Worm (Caenorhabditis elegans): Measurements from ENCODE around the gene Y47D3B.3.

Y47D3B.3 gene

ce11 chrIII:11389384-11389783, 8.2 kb upstream of the Y47D3B.3 start:
- no peak for TF ChIP-seq nfyb-1 (GFP tag; IDR thresholded peaks at IDR 0.05)
- TF ChIP-seq rcor-1 (GFP tag; IDR thresholded peaks at IDR 0.05) = no peak
- TF ChIP-seq nfya-1 (tag; optimal IDR thresholded peaks at IDR 0.05; ENCODE audit: borderline replicate concordance, insufficient read depth) = no peak
- 0 out of 2 replicates have a peak, but pooled peaks have one; percentile 18 for TF ChIP-seq bed-1 (GFP tag; IDR thresholded peaks at IDR 0.05)
- TF ChIP-seq attf-6 (GFP tag; IDR thresholded peaks at IDR 0.05) = no peak
- TF ChIP-seq egrh-3 (GFP tag; IDR thresholded peaks at IDR 0.05) = peak; percentile 64
- peak; percentile 41 for TF ChIP-seq chd-7 (tag; optimal IDR thresholded peaks at IDR 0.05)
- peak; percentile 95 for TF ChIP-seq zfh-2 (GFP tag; conservative IDR thresholded peaks at IDR 0.05)

ce11 chrIII:11390832-11391231, 6.8 kb upstream of the Y47D3B.3 start:
- TF ChIP-seq nhr-120 (GFP tag; IDR thresholded peaks at IDR 0.05) (no peak), T07F8.4 (tag; optimal IDR thresholded peaks at IDR 0.05) (no peak), rpc-1 (optimal IDR thresholded peaks at IDR 0.05) (no peak), rpc-1 (tag; optimal IDR thresholded peaks at IDR 0.05) (no peak), snpc-1.1 (tag; optimal IDR thresholded peaks at IDR 0.05; ENCODE audit: insufficient read depth) (no peak), somi-1 (GFP tag; optimal IDR thresholded peaks at IDR 0.05) (no peak), ztf-28 (GFP tag; IDR thresholded peaks at IDR 0.05) (no peak), lin-54 (GFP tag; optimal IDR thresholded peaks at IDR 0.05) (no peak)

- 0 out of 2 replicates have a peak, but pooled peaks have one; percentile 29 for TF ChIP-seq egl-44 (GFP tag; IDR thresholded peaks at IDR 0.05)
- TF ChIP-seq madf-6 (GFP tag; IDR thresholded peaks at IDR 0.05) = 0 out of 2 replicates have a peak, but pooled peaks have one; percentile 10
- no peak for TF ChIP-seq B0019.2 (GFP tag; conservative IDR thresholded peaks at IDR 0.05)
- no peak for TF ChIP-seq F49E8.2 (tag; optimal IDR thresholded peaks at IDR 0.05; ENCODE audit: insufficient read depth)
These were observed 5.7 kb upstream of the Y47D3B.3 start for ce11 chrIII:11391601-11392520.

- no peak for TF ChIP-seq unc-130 (GFP tag; optimal IDR thresholded peaks at IDR 0.05)
- TF ChIP-seq tbp1 (GFP tag; optimal IDR thresholded peaks at IDR 0.05) = no peak
- no peak for TF ChIP-seq ztf-25 (GFP tag; IDR thresholded peaks at IDR 0.05)
- no peak for TF ChIP-seq B0019.2 (GFP tag; conservative IDR thresholded peaks at IDR 0.05)
These were observed 4.9 kb upstream of the Y47D3B.3 start for ce11 chrIII:11392740-11393139.

- no peak for TF ChIP-seq egrh-3 (GFP tag; IDR thresholded peaks at IDR 0.05)
- no peak for TF ChIP-seq ztf-3 (GFP tag; optimal IDR thresholded peaks at IDR 0.05)
- TF ChIP-seq madf-8 (GFP tag; conservative IDR thresholded peaks at IDR 0.05) = no peak
- no peak for TF ChIP-seq him-1 (tag; optimal IDR thresholded peaks at IDR 0.05)
- TF ChIP-seq lin-26 (GFP tag; IDR thresholded peaks at IDR 0.05) = no peak
- no peak for TF ChIP-seq bed-1 (GFP tag; IDR thresholded peaks at IDR 0.05)
- no peak for TF ChIP-seq ztf-18 (tag; optimal IDR thresholded peaks at IDR 0.05)
- no peak for TF ChIP-seq sdz-38 (tag; optimal IDR thresholded peaks at IDR 0.05)
- no peak for TF ChIP-seq B0019.2 (GFP tag; conservative IDR thresholded peaks at IDR 0.05)
- TF ChIP-seq fkh-3 (tag; optimal IDR thresholded peaks at IDR 0.05) = no peak
- TF ChIP-seq F55B11.4 (tag; optimal IDR thresholded peaks at IDR 0.05; ENCODE audit: borderline replicate concordance, insufficient read depth) = no peak
- no peak for TF ChIP-seq Y95B8A.8 (GFP tag; IDR thresholded peaks at IDR 0.05)
- TF ChIP-seq lsy-27 (tag; optimal IDR thresholded peaks at IDR 0.05; ENCODE audit: borderline replicate concordance, insufficient read depth) = no peak
- no peak for TF ChIP-seq Y56A3A.18 (GFP tag; IDR thresholded peaks at IDR 0.05)
These were observed 4.4 kb upstream of the Y47D3B.3 start, which contains the start of gene nlp-21 for ce11 chrIII:11393162-11393561. TSS of gene nlp-21 (minus strand) at chrIII:11393262.
